Fruit fly (Drosophila melanogaster) whole organism, prepupa: ENCODE results near the gene CG14086.

Source experiments
- Blimp-1 ChIP-seq: fragments of 200-800 bp; sonication (Bioruptor generic); optimal IDR thresholded peaks from 3 replicates; lab custom pipeline; 2017; ENCODE audit warnings: missing biosample characterization, missing genetic modification characterization, mild to moderate bottlenecking, moderate library complexity, missing genetic modification reagents
- CG10631 ChIP-seq: fragments of 200-800 bp; sonication (Bioruptor generic); optimal IDR thresholded peaks from 2 replicates; lab custom pipeline; 2016; ENCODE audit warnings: missing biosample characterization, missing genetic modification characterization
- CG10669 ChIP-seq: fragments of 200-800 bp; sonication (Bioruptor generic); optimal IDR thresholded peaks from 3 replicates; lab custom pipeline; 2018; ENCODE audit warnings: missing biosample characterization, mild to moderate bottlenecking, missing genetic modification characterization, moderate library complexity
- CG11294 ChIP-seq: fragments of 200-800 bp; sonication (Bioruptor generic); IDR thresholded peaks from 2 replicates; pipeline ENCODE4 v1.3.6; 2022; ENCODE audit warnings: missing biosample characterization, missing genetic modification characterization
- CG11902 ChIP-seq: fragments of 200-800 bp; sonication (Bioruptor generic); optimal IDR thresholded peaks from 3 replicates; lab custom pipeline; 2016; ENCODE audit warnings: missing biosample characterization, missing genetic modification characterization
- CG15336 ChIP-seq: fragments of 200-800 bp; sonication (Bioruptor generic); IDR thresholded peaks from 2 replicates; pipeline ENCODE4 v1.3.6; 2022; ENCODE audit warnings: missing biosample characterization, missing genetic modification characterization
- CG1621 ChIP-seq: fragments of 200-800 bp; sonication (Bioruptor generic); optimal IDR thresholded peaks from 3 replicates; lab custom pipeline; 2018; ENCODE audit warnings: missing biosample characterization, mild to moderate bottlenecking, missing genetic modification characterization
- CG16779 ChIP-seq: fragments of 200-800 bp; sonication (Bioruptor generic); optimal IDR thresholded peaks from 3 replicates; lab custom pipeline; 2017; ENCODE audit warnings: missing biosample characterization, mild to moderate bottlenecking, missing genetic modification characterization
- CG3032 ChIP-seq: fragments of 200-800 bp; optimal IDR thresholded peaks from 2 replicates; lab custom pipeline; 2019; ENCODE audit warnings: missing biosample characterization, mild to moderate bottlenecking, missing genetic modification characterization, moderate library complexity
- CG31627 ChIP-seq: fragments of 200-800 bp; sonication (Bioruptor generic); optimal IDR thresholded peaks from 3 replicates; lab custom pipeline; 2016; ENCODE audit warnings: missing biosample characterization, missing genetic modification characterization
- CG32006 ChIP-seq: fragments of 200-800 bp; sonication (Bioruptor generic); optimal IDR thresholded peaks from 3 replicates; lab custom pipeline; 2017; ENCODE audit warnings: missing biosample characterization, mild to moderate bottlenecking, missing genetic modification characterization
- CG34406 ChIP-seq: fragments of 200-800 bp; sonication (Bioruptor generic); optimal IDR thresholded peaks from 3 replicates; lab custom pipeline; 2016; ENCODE audit warnings: missing biosample characterization, missing genetic modification characterization
- CG3919 ChIP-seq: fragments of 200-800 bp; sonication (Bioruptor generic); optimal IDR thresholded peaks from 3 replicates; lab custom pipeline; 2016; ENCODE audit warnings: missing biosample characterization, missing genetic modification characterization
- CG4318 ChIP-seq: fragments of 200-800 bp; sonication (Bioruptor generic); optimal IDR thresholded peaks from 3 replicates; lab custom pipeline; 2017; ENCODE audit warnings: missing biosample characterization, mild to moderate bottlenecking, missing genetic modification characterization
- CG6163 ChIP-seq: fragments of 200-800 bp; sonication (Bioruptor generic); IDR thresholded peaks from 3 replicates; pipeline ENCODE4 v1.3.6; 2022; ENCODE audit warnings: missing biosample characterization, missing genetic modification characterization
- CG6276 ChIP-seq: fragments of 200-800 bp; sonication (Bioruptor generic); optimal IDR thresholded peaks from 2 replicates; lab custom pipeline; 2017; ENCODE audit warnings: missing biosample characterization, mild to moderate bottlenecking, missing genetic modification characterization
- CG6792 ChIP-seq: fragments of 200-800 bp; sonication (Bioruptor generic); optimal IDR thresholded peaks from 3 replicates; lab custom pipeline; 2016; ENCODE audit warnings: missing biosample characterization, missing genetic modification characterization
- CG6808 ChIP-seq: fragments of 200-800 bp; sonication (Bioruptor generic); optimal IDR thresholded peaks from 3 replicates; lab custom pipeline; 2017; ENCODE audit warnings: missing biosample characterization, missing genetic modification characterization, mild to moderate bottlenecking, moderate library complexity, missing genetic modification reagents
- CG6854 ChIP-seq: fragments of 200-800 bp; sonication (Bioruptor generic); optimal IDR thresholded peaks from 2 replicates; lab custom pipeline; 2017; ENCODE audit warnings: missing biosample characterization, mild to moderate bottlenecking, missing genetic modification characterization
- CG7368 ChIP-seq: fragments of 200-800 bp; sonication (Bioruptor generic); optimal IDR thresholded peaks from 3 replicates; lab custom pipeline; 2016; ENCODE audit warnings: missing biosample characterization, missing genetic modification characterization
- CG8119 ChIP-seq: fragments of 200-800 bp; sonication (Bioruptor generic); IDR thresholded peaks from 3 replicates; pipeline ENCODE4 v1.3.6; 2022; ENCODE audit warnings: missing biosample characterization, missing genetic modification characterization
- CG8632 ChIP-seq: fragments of 200-800 bp; sonication (Bioruptor generic); optimal IDR thresholded peaks from 3 replicates; lab custom pipeline; 2016; ENCODE audit warnings: missing biosample characterization, missing genetic modification characterization
- CG9139 ChIP-seq: fragments of 200-800 bp; sonication (Bioruptor generic); optimal IDR thresholded peaks from 3 replicates; lab custom pipeline; 2017; ENCODE audit warnings: missing biosample characterization, mild to moderate bottlenecking, missing genetic modification characterization
- Eip75B ChIP-seq: fragments of 200-800 bp; sonication (Bioruptor generic); optimal IDR thresholded peaks from 3 replicates; lab custom pipeline; 2016; ENCODE audit warnings: missing biosample characterization, missing genetic modification characterization
- Eip78C ChIP-seq: fragments of 200-800 bp; sonication (Bioruptor generic); peaks from one replicate; lab custom pipeline; 2016; ENCODE audit warnings: missing biosample characterization, missing genetic modification characterization
- Eip93F ChIP-seq: fragments of 200-800 bp; sonication (Bioruptor generic); optimal IDR thresholded peaks from 2 replicates; lab custom pipeline; 2016; ENCODE audit warnings: missing biosample characterization, mild to moderate bottlenecking, missing genetic modification characterization
- Ets21C ChIP-seq: fragments of 200-800 bp; sonication (Bioruptor generic); optimal IDR thresholded peaks from 3 replicates; lab custom pipeline; 2016; ENCODE audit warnings: missing biosample characterization, missing genetic modification characterization
- Ets96B ChIP-seq: fragments of 200-800 bp; optimal IDR thresholded peaks from 2 replicates; lab custom pipeline; 2019; ENCODE audit warnings: missing biosample characterization, mild to moderate bottlenecking, missing genetic modification characterization, moderate library complexity
- Gug ChIP-seq: fragments of 200-800 bp; sonication (Bioruptor generic); IDR thresholded peaks from 2 replicates; pipeline ENCODE4 v1.3.6; 2022; ENCODE audit warnings: missing biosample characterization, missing genetic modification characterization
- Hr38 ChIP-seq: sonication (Bioruptor generic); optimal IDR thresholded peaks from 2 replicates; lab custom pipeline; 2016; ENCODE audit warnings: missing biosample characterization, missing genetic modification characterization
- Hr39 ChIP-seq: fragments of 200-800 bp; sonication (Bioruptor generic); optimal IDR thresholded peaks from 2 replicates; lab custom pipeline; 2016; ENCODE audit warnings: missing biosample characterization, missing genetic modification characterization
- Hr4 ChIP-seq: fragments of 200-800 bp; sonication (Bioruptor generic); optimal IDR thresholded peaks from 3 replicates; lab custom pipeline; 2016; ENCODE audit warnings: missing biosample characterization, missing genetic modification characterization
- Lpt ChIP-seq: fragments of 200-800 bp; sonication (Bioruptor generic); optimal IDR thresholded peaks from 3 replicates; lab custom pipeline; 2016; ENCODE audit warnings: missing biosample characterization, missing genetic modification characterization
- OdsH ChIP-seq: fragments of 200-800 bp; sonication (Bioruptor generic); optimal IDR thresholded peaks from 3 replicates; lab custom pipeline; 2016; ENCODE audit warnings: missing biosample characterization, missing genetic modification characterization
- Smox ChIP-seq: fragments of 200-800 bp; sonication (Bioruptor generic); optimal IDR thresholded peaks from 3 replicates; lab custom pipeline; 2016; ENCODE audit warnings: missing biosample characterization, missing genetic modification characterization
- Sox102F ChIP-seq: fragments of 200-800 bp; sonication (Bioruptor generic); optimal IDR thresholded peaks from 2 replicates; lab custom pipeline; 2016; ENCODE audit warnings: missing biosample characterization, mild to moderate bottlenecking, missing genetic modification characterization
- achi ChIP-seq: fragments of 200-800 bp; sonication (Bioruptor generic); optimal IDR thresholded peaks from 3 replicates; lab custom pipeline; 2016; ENCODE audit warnings: missing biosample characterization, missing genetic modification characterization
- acj6 ChIP-seq: fragments of 200-800 bp; sonication (Bioruptor generic); optimal IDR thresholded peaks from 3 replicates; lab custom pipeline; 2016; ENCODE audit warnings: missing biosample characterization, missing genetic modification characterization
- dac ChIP-seq: fragments of 200-800 bp; sonication (Bioruptor generic); optimal IDR thresholded peaks from 2 replicates; lab custom pipeline; 2017; ENCODE audit warnings: missing biosample characterization, mild to moderate bottlenecking, missing genetic modification characterization
- dsx ChIP-seq: fragments of 200-800 bp; optimal IDR thresholded peaks from 3 replicates; lab custom pipeline; 2019; ENCODE audit warnings: missing biosample characterization, mild to moderate bottlenecking, missing genetic modification characterization, moderate library complexity; ENCODE audit not compliant: poor library complexity, severe bottlenecking
- esn ChIP-seq: fragments of 200-800 bp; sonication (Bioruptor generic); optimal IDR thresholded peaks from 2 replicates; lab custom pipeline; 2016; ENCODE audit warnings: missing biosample characterization, mild to moderate bottlenecking, missing genetic modification characterization, moderate library complexity
- fd85E ChIP-seq: fragments of 200-800 bp; sonication (Bioruptor generic); optimal IDR thresholded peaks from 3 replicates; lab custom pipeline; 2016; ENCODE audit warnings: missing biosample characterization, missing genetic modification characterization
- fkh ChIP-seq: fragments of 200-800 bp; sonication (Bioruptor generic); optimal IDR thresholded peaks from 3 replicates; lab custom pipeline; 2017; ENCODE audit warnings: missing biosample characterization, mild to moderate bottlenecking, missing genetic modification characterization, moderate library complexity
- lz ChIP-seq: fragments of 200-800 bp; sonication (Bioruptor generic); optimal IDR thresholded peaks from 3 replicates; lab custom pipeline; 2016; ENCODE audit warnings: missing biosample characterization, missing genetic modification characterization
- net ChIP-seq: fragments of 200-800 bp; sonication (Bioruptor generic); optimal IDR thresholded peaks from 3 replicates; lab custom pipeline; 2016; ENCODE audit warnings: missing biosample characterization, missing genetic modification characterization
- pdm3 ChIP-seq: fragments of 200-800 bp; sonication (Bioruptor generic); optimal IDR thresholded peaks from 3 replicates; lab custom pipeline; 2016; ENCODE audit warnings: missing biosample characterization, missing genetic modification characterization
- salr ChIP-seq, 2 experiments: fragments of 200-800 bp; sonication (Bioruptor generic); optimal IDR thresholded peaks; 3 replicates each; lab custom pipeline; 2016 to 2018; ENCODE audit warnings: missing biosample characterization in 2 of 2, missing genetic modification characterization in 2 of 2, mild to moderate bottlenecking in 1 of 2
- svp ChIP-seq: fragments of 200-800 bp; sonication (Bioruptor generic); peaks from one replicate; lab custom pipeline; 2016; ENCODE audit warnings: missing biosample characterization, missing genetic modification characterization
- topi ChIP-seq: fragments of 200-800 bp; sonication (Bioruptor generic); optimal IDR thresholded peaks from 3 replicates; lab custom pipeline; 2016; ENCODE audit warnings: missing biosample characterization, missing genetic modification characterization
- vri ChIP-seq: fragments of 200-800 bp; sonication (Bioruptor generic); optimal IDR thresholded peaks from 3 replicates; lab custom pipeline; 2016; ENCODE audit warnings: missing biosample characterization, mild to moderate bottlenecking, missing genetic modification characterization

Gene CG14086

dm6 chr3L:19263480-19264140 is 12.0 kb upstream of the CG14086 start, which contains the start of the genes CG42374 and Mettl5 (continued):
- TF ChIP-seq CG10669 (GFP tag; lab: Kevin White, UChicago) (peak; percentile 50), CG3032 (peak; percentile 41)

DNA sequence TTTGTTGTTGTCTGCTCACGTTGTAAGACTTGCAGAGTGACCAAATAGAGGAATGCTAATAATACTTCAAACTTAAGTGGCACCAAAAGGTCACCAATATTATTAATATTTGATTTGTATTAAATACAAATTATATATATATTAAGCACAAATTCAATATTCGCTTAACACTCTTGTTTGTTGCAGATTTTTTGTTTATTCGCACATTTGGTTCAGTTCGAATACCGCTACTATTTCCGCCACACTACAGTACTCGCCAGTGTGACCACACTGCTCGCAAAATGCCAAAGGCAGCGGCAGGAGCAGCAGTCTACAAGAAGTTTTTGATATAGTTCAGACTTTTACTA is 11.5 kb upstream of the CG14086 start, which contains the start of gene Max:
Gene Max (minus strand): TSS at position 44 of the 347 bp plus-strand sequence.
- TF ChIP-seq Sox102F (GFP tag; lab: Kevin White, UChicago) = peak; percentile 44
- peak in 1 of 2 experiments; percentile 32 for TF ChIP-seq salr (GFP tag; optimal IDR thresholded peaks at IDR 0.05; lab: Kevin White, UChicago)
- peak; percentile 48 for TF ChIP-seq CG7368 (GFP tag; lab: Kevin White, UChicago)
- peak; percentile 88 for TF ChIP-seq Eip78C (GFP tag; lab: Kevin White, UChicago)
- TF ChIP-seq Eip75B = peak; percentile 26
- peak; percentile 1 for TF ChIP-seq dac (GFP tag; lab: Kevin White, UChicago)
- peak; percentile 42 for TF ChIP-seq lz
- peak; percentile 4 for TF ChIP-seq CG4318 (GFP tag; lab: Kevin White, UChicago)
- no peak for TF ChIP-seq CG11294
- no peak for TF ChIP-seq vri (GFP tag; lab: Kevin White, UChicago)
- peak; percentile 3 for TF ChIP-seq CG6854 (GFP tag; lab: Kevin White, UChicago)
- peak; percentile 58 for TF ChIP-seq Hr4
- TF ChIP-seq Hr39 = peak; percentile 36
- peak; percentile 31; the same call in 1 of the 3 replicates for TF ChIP-seq CG8119 (GFP tag; lab: Robert Waterston, UW)
- TF ChIP-seq CG3919 (GFP tag; lab: Kevin White, UChicago) = peak; percentile 69
- TF ChIP-seq Lpt = peak; percentile 42
- TF ChIP-seq CG9139 (GFP tag; lab: Kevin White, UChicago) = no peak
- TF ChIP-seq Gug = no peak
- TF ChIP-seq CG10631 (GFP tag; lab: Kevin White, UChicago) = peak; percentile 65
- peak; percentile 13 for TF ChIP-seq Blimp-1 (GFP tag; lab: Kevin White, UChicago)
- peak; percentile 41 for TF ChIP-seq Smox (GFP tag; lab: Kevin White, UChicago)
- TF ChIP-seq Hr38 (GFP tag; lab: Kevin White, UChicago) = no peak
- peak; percentile 95 for TF ChIP-seq svp (GFP tag; lab: Kevin White, UChicago)
- peak; percentile 30 for TF ChIP-seq CG6808 (GFP tag; lab: Kevin White, UChicago)
- TF ChIP-seq acj6 = peak; percentile 71
- peak; percentile 32 for TF ChIP-seq CG1621 (tag; lab: Kevin White, UChicago)
- TF ChIP-seq CG11902 (GFP tag; lab: Kevin White, UChicago) = peak; percentile 31
- TF ChIP-seq CG31627 (GFP tag; lab: Kevin White, UChicago) = peak; percentile 46
- peak; percentile 41 for TF ChIP-seq pdm3 (GFP tag; lab: Kevin White, UChicago)
- peak; percentile 62 for TF ChIP-seq CG32006 (GFP tag; lab: Kevin White, UChicago)
- peak; percentile 67 for TF ChIP-seq achi (GFP tag; lab: Kevin White, UChicago)
- TF ChIP-seq Ets96B (tag; lab: Kevin White, UChicago) = peak; percentile 51
- peak; percentile 68 for TF ChIP-seq OdsH (GFP tag; lab: Kevin White, UChicago)
- TF ChIP-seq CG6163 = peak; percentile 73
- peak; percentile 32 for TF ChIP-seq fkh (GFP tag; lab: Kevin White, UChicago)
- peak; percentile 52 for TF ChIP-seq CG15336 (GFP tag; lab: Robert Waterston, UW)
- peak; percentile 43 for TF ChIP-seq net (GFP tag; lab: Kevin White, UChicago)
- no peak for TF ChIP-seq fd85E (GFP tag; lab: Kevin White, UChicago)
- peak; percentile 66 for TF ChIP-seq Eip93F (GFP tag; lab: Kevin White, UChicago)
- peak; percentile 14 for TF ChIP-seq topi (GFP tag; lab: Kevin White, UChicago)
- TF ChIP-seq CG6792 (GFP tag; lab: Kevin White, UChicago) = peak; percentile 46
- TF ChIP-seq Ets21C (GFP tag; lab: Kevin White, UChicago) = no peak
- peak; percentile 62 for TF ChIP-seq esn (GFP tag; lab: Kevin White, UChicago)
- TF ChIP-seq CG34406 (GFP tag; lab: Kevin White, UChicago) = peak; percentile 66
- TF ChIP-seq CG16779 = peak; percentile 13
- TF ChIP-seq CG8632 = peak; percentile 37
- peak; percentile 60 for TF ChIP-seq dsx (GFP tag; lab: Kevin White, UChicago)
- no peak for TF ChIP-seq CG6276 (GFP tag; lab: Kevin White, UChicago)
